Fruit fly (Drosophila melanogaster) whole organism, embryonic: Measurements from ENCODE around the gene CG43255.
A peak's percentile ranks its signal among the peaks of the same experiment; 100 is the strongest.

Experiments used
- Antp ChIP-seq: fragments of 200-800 bp; sonication (Bioruptor generic); optimal IDR thresholded peaks from 3 replicates; lab custom pipeline; 2016; ENCODE audit warnings: missing biosample characterization, missing genetic modification characterization
- CG10267 ChIP-seq: fragments of 200-800 bp; sonication (Bioruptor generic); optimal IDR thresholded peaks from 2 replicates; lab custom pipeline; 2018; ENCODE audit warnings: missing biosample characterization, mild to moderate bottlenecking, missing genetic modification characterization, moderate library complexity
- CG11398 ChIP-seq: fragments of 200-800 bp; sonication (Bioruptor generic); optimal IDR thresholded peaks from 2 replicates; lab custom pipeline; 2016; ENCODE audit warnings: missing biosample characterization, missing genetic modification characterization
- CG11696 ChIP-seq: fragments of 200-800 bp; sonication (Bioruptor generic); IDR thresholded peaks from 2 replicates; pipeline ENCODE4 v1.3.6; 2022; ENCODE audit warnings: missing biosample characterization, missing genetic modification characterization
- CG15601 ChIP-seq: fragments of 200-800 bp; sonication (Bioruptor generic); optimal IDR thresholded peaks from 3 replicates; lab custom pipeline; 2019; ENCODE audit warnings: missing biosample characterization, mild to moderate bottlenecking, missing genetic modification characterization, moderate library complexity
- CG2116 ChIP-seq: fragments of 200-800 bp; sonication (Bioruptor generic); optimal IDR thresholded peaks from 3 replicates; lab custom pipeline; 2018; ENCODE audit warnings: missing biosample characterization, mild to moderate bottlenecking, missing genetic modification characterization
- CG2129 ChIP-seq: fragments of 200-800 bp; sonication (Bioruptor generic); IDR thresholded peaks from 2 replicates; pipeline ENCODE4 v1.3.6; 2022; ENCODE audit warnings: missing biosample characterization, missing genetic modification characterization; ENCODE audit not compliant: partially characterized antibody
- CG2875 ChIP-seq: fragments of 200-800 bp; sonication (Bioruptor generic); optimal IDR thresholded peaks from 2 replicates; lab custom pipeline; 2017; ENCODE audit warnings: missing biosample characterization, mild to moderate bottlenecking, missing genetic modification characterization, missing genetic modification reagents
- CG3065 ChIP-seq: fragments of 200-800 bp; sonication (Bioruptor generic); optimal IDR thresholded peaks from 2 replicates; lab custom pipeline; 2016; ENCODE audit warnings: missing biosample characterization, missing genetic modification characterization
- CG3281 ChIP-seq: fragments of 200-800 bp; sonication (Bioruptor generic); optimal IDR thresholded peaks from 3 replicates; lab custom pipeline; 2017; ENCODE audit warnings: missing biosample characterization, mild to moderate bottlenecking, missing genetic modification characterization
- CG34422 ChIP-seq: fragments of 200-800 bp; sonication (Bioruptor generic); IDR thresholded peaks from 3 replicates; pipeline ENCODE4 v1.3.6; 2022; ENCODE audit warnings: missing biosample characterization, missing genetic modification characterization
- CG4707 ChIP-seq: fragments of 200-800 bp; sonication (Bioruptor generic); optimal IDR thresholded peaks from 2 replicates; lab custom pipeline; 2018; ENCODE audit warnings: missing biosample characterization, mild to moderate bottlenecking, missing genetic modification characterization, moderate library complexity
- CG6765 ChIP-seq: fragments of 200-800 bp; sonication (Bioruptor generic); optimal IDR thresholded peaks from 3 replicates; lab custom pipeline; 2017; ENCODE audit warnings: missing biosample characterization, mild to moderate bottlenecking, missing genetic modification characterization
- CG6791 ChIP-seq: fragments of 200-800 bp; sonication (Bioruptor generic); IDR thresholded peaks from 3 replicates; pipeline ENCODE4 v1.3.6; 2022; ENCODE audit warnings: missing biosample characterization, missing genetic modification characterization; ENCODE audit not compliant: partially characterized antibody
- CG6813 ChIP-seq: fragments of 200-800 bp; sonication (Bioruptor generic); optimal IDR thresholded peaks from 2 replicates; lab custom pipeline; 2017; ENCODE audit warnings: missing biosample characterization, missing genetic modification characterization, mild to moderate bottlenecking, moderate library complexity, missing genetic modification reagents
- CG9932 ChIP-seq: fragments of 200-800 bp; sonication (Bioruptor generic); IDR thresholded peaks from 2 replicates; pipeline ENCODE4 v1.3.6; 2022; ENCODE audit warnings: missing biosample characterization, missing genetic modification characterization
- Dll ChIP-seq: fragments of 200-800 bp; sonication (Bioruptor generic); IDR thresholded peaks from 4 replicates; pipeline ENCODE4 v1.3.6; 2022; ENCODE audit warnings: missing biosample characterization, missing genetic modification characterization; ENCODE audit not compliant: partially characterized antibody
- E2f1 ChIP-seq: fragments of 200-800 bp; sonication (Bioruptor generic); IDR thresholded peaks from 2 replicates; pipeline ENCODE4 v1.3.6; 2022; ENCODE audit warnings: missing biosample characterization, missing genetic modification characterization
- Elba2 ChIP-seq: fragments of 200-800 bp; sonication (Bioruptor generic); optimal IDR thresholded peaks from 3 replicates; lab custom pipeline; 2016; ENCODE audit warnings: missing biosample characterization, missing genetic modification characterization
- HmgZ ChIP-seq: fragments of 200-800 bp; sonication (Bioruptor generic); optimal IDR thresholded peaks from 2 replicates; lab custom pipeline; 2018; ENCODE audit warnings: missing biosample characterization, mild to moderate bottlenecking, missing genetic modification characterization
- NFAT ChIP-seq: fragments of 200-800 bp; sonication (Bioruptor generic); IDR thresholded peaks from 2 replicates; pipeline ENCODE4 v1.3.6; 2022; ENCODE audit warnings: missing biosample characterization, missing genetic modification characterization
- Neu2 ChIP-seq: fragments of 200-800 bp; sonication (Bioruptor generic); optimal IDR thresholded peaks from 3 replicates; lab custom pipeline; 2016; ENCODE audit warnings: missing biosample characterization, missing genetic modification characterization, borderline replicate concordance
- Optix ChIP-seq: fragments of 200-800 bp; sonication (Bioruptor generic); IDR thresholded peaks from 3 replicates; pipeline ENCODE4 v1.3.6; 2022; ENCODE audit warnings: missing biosample characterization, missing genetic modification characterization
- Spps ChIP-seq: fragments of 200-800 bp; sonication (Bioruptor generic); optimal IDR thresholded peaks from 2 replicates; lab custom pipeline; 2018; ENCODE audit warnings: missing biosample characterization, mild to moderate bottlenecking, missing genetic modification characterization
- Usf ChIP-seq: fragments of 200-800 bp; sonication (Bioruptor generic); optimal IDR thresholded peaks from 2 replicates; lab custom pipeline; 2017; ENCODE audit warnings: missing genotype, missing biosample characterization, missing genetic modification characterization
- cas ChIP-seq: fragments of 200-800 bp; sonication (Bioruptor generic); IDR thresholded peaks from 2 replicates; pipeline ENCODE4 v1.3.6; 2022; ENCODE audit warnings: missing biosample characterization, missing genetic modification characterization
- chinmo ChIP-seq: fragments of 200-800 bp; sonication (Bioruptor generic); IDR thresholded peaks from 4 replicates; pipeline ENCODE4 v1.3.6; 2022; ENCODE audit warnings: missing biosample characterization, missing genetic modification characterization; ENCODE audit not compliant: partially characterized antibody
- ci ChIP-seq: fragments of 200-800 bp; sonication (Bioruptor generic); IDR thresholded peaks from 3 replicates; pipeline ENCODE4 v1.3.6; 2022; ENCODE audit warnings: missing biosample characterization, missing genetic modification characterization
- danr ChIP-seq: fragments of 200-800 bp; sonication (Bioruptor generic); IDR thresholded peaks from 2 replicates; pipeline ENCODE4 v1.3.6; 2022; ENCODE audit warnings: missing biosample characterization, missing genetic modification characterization
- dimm ChIP-seq: fragments of 200-800 bp; sonication (Bioruptor generic); IDR thresholded peaks from 2 replicates; pipeline ENCODE4 v1.3.6; 2022; ENCODE audit warnings: missing biosample characterization, missing genetic modification characterization
- dmrt99B ChIP-seq: fragments of 200-800 bp; sonication (Bioruptor generic); optimal IDR thresholded peaks from 2 replicates; lab custom pipeline; 2018; ENCODE audit warnings: missing biosample characterization, mild to moderate bottlenecking, missing genetic modification characterization, moderate library complexity
- dysf ChIP-seq: fragments of 200-800 bp; sonication (Bioruptor generic); IDR thresholded peaks from 3 replicates; pipeline ENCODE4 v1.3.6; 2022; ENCODE audit warnings: missing biosample characterization, missing genetic modification characterization
- fd96Cb ChIP-seq: fragments of 200-800 bp; sonication (Bioruptor generic); optimal IDR thresholded peaks from 2 replicates; lab custom pipeline; 2018; ENCODE audit warnings: missing biosample characterization, mild to moderate bottlenecking, missing genetic modification characterization, moderate library complexity
- kah ChIP-seq: fragments of 200-800 bp; sonication (Bioruptor generic); optimal IDR thresholded peaks from 2 replicates; lab custom pipeline; 2018; ENCODE audit warnings: missing biosample characterization, mild to moderate bottlenecking, missing genetic modification characterization
- nau ChIP-seq: fragments of 200-800 bp; sonication (Bioruptor generic); optimal IDR thresholded peaks from 3 replicates; lab custom pipeline; 2017; ENCODE audit warnings: missing biosample characterization, mild to moderate bottlenecking, missing genetic modification characterization, missing genetic modification reagents
- nerfin-1 ChIP-seq: fragments of 200-800 bp; sonication (Bioruptor generic); optimal IDR thresholded peaks from 3 replicates; lab custom pipeline; 2019; ENCODE audit warnings: missing biosample characterization, mild to moderate bottlenecking, missing genetic modification characterization, moderate library complexity
- otp ChIP-seq: fragments of 200-800 bp; sonication (Bioruptor generic); IDR thresholded peaks from 3 replicates; pipeline ENCODE4, ENCODE4 v1.3.6; 2022; ENCODE audit warnings: missing biosample characterization, missing genetic modification characterization
- pb ChIP-seq: fragments of 200-800 bp; sonication (Bioruptor generic); optimal IDR thresholded peaks from 3 replicates; lab custom pipeline; 2016; ENCODE audit warnings: missing biosample characterization, missing genetic modification characterization
- pho ChIP-seq: fragments of 200-800 bp; sonication (Bioruptor generic); optimal IDR thresholded peaks from 2 replicates; lab custom pipeline; 2016; ENCODE audit warnings: missing biosample characterization, missing genetic modification characterization
- pzg ChIP-seq: fragments of 200-800 bp; sonication (Bioruptor generic); optimal IDR thresholded peaks from 3 replicates; lab custom pipeline; 2018; ENCODE audit warnings: missing biosample characterization, mild to moderate bottlenecking, missing genetic modification characterization, moderate library complexity
- ro ChIP-seq: fragments of 200-800 bp; sonication (Bioruptor generic); IDR thresholded peaks from 2 replicates; pipeline ENCODE4 v1.3.6; 2022; ENCODE audit warnings: missing biosample characterization, missing genetic modification characterization
- slbo ChIP-seq: fragments of 200-800 bp; sonication (Bioruptor generic); IDR thresholded peaks from 2 replicates; pipeline ENCODE4 v1.3.6; 2022; ENCODE audit warnings: missing biosample characterization, missing genetic modification characterization
- sob ChIP-seq: fragments of 200-800 bp; sonication (Bioruptor generic); IDR thresholded peaks from 2 replicates; pipeline ENCODE4 v1.3.6; 2022; ENCODE audit warnings: missing biosample characterization, missing genetic modification characterization
- stwl ChIP-seq: fragments of 200-800 bp; sonication (Bioruptor generic); optimal IDR thresholded peaks from 3 replicates; lab custom pipeline; 2018; ENCODE audit warnings: missing biosample characterization, mild to moderate bottlenecking, missing genetic modification characterization, moderate library complexity
- twi ChIP-seq: fragments of 200-800 bp; optimal IDR thresholded peaks from 2 replicates; lab custom pipeline; 2019; ENCODE audit warnings: missing biosample characterization, mild to moderate bottlenecking, missing genetic modification characterization, moderate library complexity
- vfl ChIP-seq: fragments of 200-800 bp; sonication (Bioruptor generic); optimal IDR thresholded peaks from 2 replicates; lab custom pipeline; 2016; ENCODE audit warnings: missing biosample characterization, missing genetic modification characterization
- wor ChIP-seq: fragments of 200-800 bp; sonication (Bioruptor generic); IDR thresholded peaks from 2 replicates; pipeline ENCODE4 v1.3.6; 2022; ENCODE audit warnings: missing biosample characterization, missing genetic modification characterization
- yki ChIP-seq: fragments of >200 bp; optimal IDR thresholded peaks from 3 replicates; lab custom pipeline; 2018
- zf30C ChIP-seq: fragments of 200-800 bp; sonication (Bioruptor generic); optimal IDR thresholded peaks from 3 replicates; lab custom pipeline; 2018; ENCODE audit warnings: missing biosample characterization, mild to moderate bottlenecking, missing genetic modification characterization
- zfh1 ChIP-seq: fragments of 200-800 bp; sonication (Bioruptor generic); IDR thresholded peaks from 3 replicates; pipeline ENCODE4 v1.3.6; 2022; ENCODE audit warnings: missing biosample characterization, missing genetic modification characterization

Gene CG43255

dm6 chrX:8878967-8879554 lies 44.7 kb upstream of the CG43255 start (continued):
- no peak for TF ChIP-seq pho
- peak; percentile 91 for TF ChIP-seq slbo (GFP tag; lab: Robert Waterston, UW)
- peak; percentile 62 for TF ChIP-seq kah (GFP tag; lab: Kevin White, UChicago)
- TF ChIP-seq CG2116 (GFP tag; lab: Kevin White, UChicago) = peak; percentile 22
- peak; percentile 62 for TF ChIP-seq nau (GFP tag; lab: Kevin White, UChicago)
- peak; percentile 79 for TF ChIP-seq Spps (tag; lab: Kevin White, UChicago)
- TF ChIP-seq stwl = no peak
- TF ChIP-seq Elba2 = no peak
- TF ChIP-seq fd96Cb (tag; lab: Kevin White, UChicago) = peak; percentile 83
- TF ChIP-seq NFAT (GFP tag; lab: Robert Waterston, UW) = peak; percentile 68
- TF ChIP-seq Neu2 (GFP tag; lab: Kevin White, UChicago) = no peak
- peak; percentile 63 for TF ChIP-seq nerfin-1 (tag; lab: Kevin White, UChicago)
- no peak for TF ChIP-seq Antp (GFP tag; lab: Kevin White, UChicago)
- peak; percentile 56 for TF ChIP-seq twi (tag; lab: Kevin White, UChicago)
- no peak for TF ChIP-seq CG6791 (GFP tag; lab: Robert Waterston, UW)
- TF ChIP-seq CG9932 (GFP tag; lab: Robert Waterston, UW) = peak; percentile 83
- TF ChIP-seq CG3065 (GFP tag; lab: Kevin White, UChicago) = no peak
- peak; percentile 81 for TF ChIP-seq CG3281 (GFP tag; lab: Kevin White, UChicago)
- peak; percentile 77 for TF ChIP-seq CG6813 (GFP tag; lab: Kevin White, UChicago)
- TF ChIP-seq CG11398 = no peak
- TF ChIP-seq danr (GFP tag; lab: Robert Waterston, UW) = peak; percentile 75
- TF ChIP-seq dysf (GFP tag; lab: Robert Waterston, UW) = peak; percentile 90
- TF ChIP-seq CG6765 (GFP tag; lab: Kevin White, UChicago) = peak; percentile 56
- TF ChIP-seq E2f1 (GFP tag; lab: Robert Waterston, UW) = peak; percentile 86
- TF ChIP-seq zf30C (GFP tag; lab: Kevin White, UChicago) = no peak
- TF ChIP-seq CG15601 = peak; percentile 71
- peak; percentile 94 for TF ChIP-seq ci (GFP tag; lab: Robert Waterston, UW)
- TF ChIP-seq CG4707 (GFP tag; lab: Kevin White, UChicago) = peak; percentile 67
- peak; percentile 90 for TF ChIP-seq otp (GFP tag; lab: Robert Waterston, UW)
- TF ChIP-seq CG11696 (GFP tag; lab: Robert Waterston, UW) = peak; percentile 97
- TF ChIP-seq ro (GFP tag; lab: Robert Waterston, UW) = 0 out of 2 replicates have a peak, but pooled peaks have one; percentile 16
- TF ChIP-seq sob = peak; percentile 91
- TF ChIP-seq wor (GFP tag; lab: Robert Waterston, UW) = peak; percentile 79
- TF ChIP-seq dmrt99B (tag; lab: Kevin White, UChicago) = peak; percentile 89
- TF ChIP-seq cas (GFP tag; lab: Robert Waterston, UW) = peak; percentile 60; the same call in 1 of the 2 replicates
- peak; percentile 83 for TF ChIP-seq CG10267 (tag; lab: Kevin White, UChicago)
- peak; percentile 77 for TF ChIP-seq dimm (GFP tag; lab: Robert Waterston, UW)
- TF ChIP-seq pzg (GFP tag; lab: Kevin White, UChicago) = no peak
- peak; percentile 87 for TF ChIP-seq Optix
- no peak for TF ChIP-seq yki (lab: Kevin White, UChicago)
- 0 out of 4 replicates have a peak, but pooled peaks have one; percentile 41 for TF ChIP-seq chinmo (GFP tag; lab: Robert Waterston, UW)
- peak; percentile 90 for TF ChIP-seq zfh1 (GFP tag; lab: Robert Waterston, UW)
- TF ChIP-seq pb (GFP tag; lab: Kevin White, UChicago) = no peak
- peak; percentile 75 for TF ChIP-seq HmgZ (tag; lab: Kevin White, UChicago)
- TF ChIP-seq Usf = peak; percentile 26
- TF ChIP-seq vfl = no peak
- peak; percentile 88 for TF ChIP-seq CG34422 (GFP tag; lab: Robert Waterston, UW)
- TF ChIP-seq CG2129 (GFP tag; lab: Robert Waterston, UW) = no peak
- no peak for TF ChIP-seq Dll
- peak; percentile 64 for TF ChIP-seq CG2875 (GFP tag; lab: Kevin White, UChicago)
